Worm (Caenorhabditis elegans) whole organism, L1 larva: ENCODE data around the gene gst-13.

Source experiments
- skn-1 ChIP-seq: fragments of 150-350 bp; optimal IDR thresholded peaks from 2 replicates; lab custom pipeline; 2014; ENCODE audit warnings: missing biosample characterization, missing genetic modification characterization
- zip-4 ChIP-seq: fragments of 200-800 bp; sonication (Bioruptor generic); optimal IDR thresholded peaks from 2 replicates; lab custom pipeline; 2018; ENCODE audit warnings: mild to moderate bottlenecking, missing genetic modification characterization, moderate library complexity, missing compliant biosample characterization

ce11 chrII:9254187-9254586 is 22.9 kb downstream of the gst-13 start, which contains the start of gene nlp-82:
- no peak for TF ChIP-seq skn-1
- no peak for TF ChIP-seq zip-4 (GFP tag; lab: Kevin White, UChicago)
